Fruit fly (Drosophila melanogaster): Measurements from ENCODE around the gene CG9231.
A peak's percentile ranks its signal among the peaks of the same experiment; 100 is the strongest.

CG9231 gene

dm6 chr3L:19560695-19561246, 25.0 kb downstream of the CG9231 start (continued):
- peak; percentile 91 for TF ChIP-seq CrebB (tag; optimal IDR thresholded peaks at IDR 0.05)
- peak; percentile 87 for TF ChIP-seq Mes4 (GFP tag; optimal IDR thresholded peaks at IDR 0.05)
- peak; percentile 94 for TF ChIP-seq CG5245 (GFP tag; optimal IDR thresholded peaks at IDR 0.05)
- peak; percentile 87 for TF ChIP-seq CG10543 (GFP tag; optimal IDR thresholded peaks at IDR 0.05)
- no peak for TF ChIP-seq CG7963 (GFP tag; IDR thresholded peaks at IDR 0.05; ENCODE audit: partially characterized antibody)
- TF ChIP-seq CG15514 (GFP tag; optimal IDR thresholded peaks at IDR 0.05) = peak; percentile 86
- no peak for TF ChIP-seq Dll (GFP tag; IDR thresholded peaks at IDR 0.05; ENCODE audit: partially characterized antibody)
- peak; percentile 96 for TF ChIP-seq Hsf (GFP tag; optimal IDR thresholded peaks at IDR 0.05)
- no peak for TF ChIP-seq CG13287 (GFP tag; IDR thresholded peaks at IDR 0.05; ENCODE audit: partially characterized antibody)
- peak; percentile 76 for TF ChIP-seq wek (GFP tag; optimal IDR thresholded peaks at IDR 0.05)
- TF ChIP-seq salm (tag; optimal IDR thresholded peaks at IDR 0.05) = peak; percentile 93
- TF ChIP-seq ham (GFP tag; IDR thresholded peaks at IDR 0.05) = 0 out of 2 replicates have a peak, but pooled peaks have one; percentile 68
- peak; percentile 98 for TF ChIP-seq lbe (GFP tag; optimal IDR thresholded peaks at IDR 0.05)
- TF ChIP-seq peb (GFP tag; IDR thresholded peaks at IDR 0.05) = peak; percentile 86
- TF ChIP-seq dpn (GFP tag; optimal IDR thresholded peaks at IDR 0.05) = peak; percentile 93 to 96
- peak; percentile 95 for TF ChIP-seq Abd-B (GFP tag; optimal IDR thresholded peaks at IDR 0.05)
- peak; percentile 75 for TF ChIP-seq CG17802 (tag; optimal IDR thresholded peaks at IDR 0.05)
- peak; percentile 79 for TF ChIP-seq CG4360 (GFP tag; IDR thresholded peaks at IDR 0.05)
- peak; percentile 87 for TF ChIP-seq CG11093 (GFP tag; IDR thresholded peaks at IDR 0.05)
- TF ChIP-seq B-H2 (GFP tag; optimal IDR thresholded peaks at IDR 0.05) = peak; percentile 95
- no peak for TF ChIP-seq br (optimal IDR thresholded peaks at IDR 0.05)
- TF ChIP-seq CG10267 (tag; optimal IDR thresholded peaks at IDR 0.05) = peak; percentile 92
- TF ChIP-seq ranshi (GFP tag; IDR thresholded peaks at IDR 0.05) = peak; percentile 95
- peak; percentile 98 for TF ChIP-seq Ets65A (GFP tag)
- TF ChIP-seq ERR (GFP tag; optimal IDR thresholded peaks at IDR 0.05) = peak; percentile 67
- peak; percentile 77 for TF ChIP-seq CG43689 (GFP tag; IDR thresholded peaks at IDR 0.05)
- TF ChIP-seq hkb (optimal IDR thresholded peaks at IDR 0.05) = no peak
- TF ChIP-seq hkb (GFP tag; IDR thresholded peaks at IDR 0.05) = peak; percentile 97
- TF ChIP-seq CG7786 (GFP tag; optimal IDR thresholded peaks at IDR 0.05) = peak; percentile 89
- peak; percentile 84 for TF ChIP-seq CG6854 (GFP tag; optimal IDR thresholded peaks at IDR 0.05)
- peak; percentile 74 for TF ChIP-seq Deaf1 (tag; optimal IDR thresholded peaks at IDR 0.05)
- peak; percentile 93 for TF ChIP-seq B-H1 (GFP tag; IDR thresholded peaks at IDR 0.05)
- peak; percentile 97 for TF ChIP-seq CG8765 (GFP tag; IDR thresholded peaks at IDR 0.05)
- peak in 1 of 3 experiments; percentile 97 for TF ChIP-seq lola (GFP tag; optimal IDR thresholded peaks at IDR 0.05)
- TF ChIP-seq CG17361 (GFP tag; IDR thresholded peaks at IDR 0.05) = peak; percentile 94
- peak; percentile 77; the same call in 2 of the 3 replicates for TF ChIP-seq z (GFP tag; IDR thresholded peaks at IDR 0.05)
- TF ChIP-seq CG1832 (GFP tag; optimal IDR thresholded peaks at IDR 0.05) = no peak
- peak; percentile 98 for TF ChIP-seq CG4404 (GFP tag; IDR thresholded peaks at IDR 0.05)
- peak; percentile 90 for TF ChIP-seq CG7372 (GFP tag; IDR thresholded peaks at IDR 0.05)
- TF ChIP-seq luna (GFP tag; optimal IDR thresholded peaks at IDR 0.05) = peak; percentile 75
- TF ChIP-seq Dbx (GFP tag; IDR thresholded peaks at IDR 0.05) = peak; percentile 95
- peak; percentile 97 for TF ChIP-seq gsb-n (tag; optimal IDR thresholded peaks at IDR 0.05)
- peak; percentile 93 for TF ChIP-seq esg (GFP tag; conservative IDR thresholded peaks at IDR 0.05)
- peak; percentile 43 for TF ChIP-seq CG9797 (GFP tag; optimal IDR thresholded peaks at IDR 0.05)
- TF ChIP-seq CG15696 (tag; optimal IDR thresholded peaks at IDR 0.05) = peak; percentile 99
- peak; percentile 93 for TF ChIP-seq CG12155 (GFP tag; optimal IDR thresholded peaks at IDR 0.05)
- peak; percentile 75 for TF ChIP-seq Hey (tag; optimal IDR thresholded peaks at IDR 0.05)
- peak; percentile 90 for TF ChIP-seq CG8089 (GFP tag; optimal IDR thresholded peaks at IDR 0.05)
- peak; percentile 95 for TF ChIP-seq gcm (GFP tag; optimal IDR thresholded peaks at IDR 0.05)
- peak; percentile 54 for TF ChIP-seq CG9876 (GFP tag; optimal IDR thresholded peaks at IDR 0.05)
- peak; percentile 89 for TF ChIP-seq gce (GFP tag; IDR thresholded peaks at IDR 0.05)

Measured in whole organism, embryonic.